Fruit fly (Drosophila melanogaster) Kc167 (cell line): ENCODE results near the gene CG17839.

Experiments
- Sin3A ChIP-seq: fragments of >200 bp; optimal IDR thresholded peaks from 2 replicates; lab custom pipeline; 2018; ENCODE audit warnings: missing external identifiers
- h ChIP-seq: fragments of >200 bp; optimal IDR thresholded peaks from 3 replicates; lab custom pipeline; 2018; ENCODE audit warnings: missing external identifiers

DNA sequence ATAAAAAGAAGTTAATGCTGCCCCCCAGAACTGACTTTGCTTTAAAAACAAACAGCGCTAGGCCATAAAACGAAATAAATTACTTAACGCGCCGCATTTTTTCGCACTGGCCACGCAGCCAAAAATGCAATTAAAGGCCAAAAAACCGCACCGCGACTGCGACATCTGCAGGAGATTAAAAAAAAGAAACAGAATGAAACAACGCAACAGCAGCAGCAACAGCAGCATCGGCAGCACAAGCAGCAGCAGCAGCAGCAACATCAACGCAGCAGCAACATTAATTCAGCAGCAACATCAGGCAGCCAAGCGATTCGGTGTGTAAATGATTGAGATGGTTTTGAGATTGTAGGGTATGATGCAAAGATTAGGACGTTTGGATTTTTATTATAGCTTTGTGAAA is 70.7 kb downstream of the CG17839 start:
- no peak for TF ChIP-seq h
- TF ChIP-seq Sin3A: no peak
